Fruit fly (Drosophila melanogaster) whole organism, pupa: ENCODE results near the gene CG13737.
A peak's percentile ranks its signal among the peaks of the same experiment; 100 is the strongest.

Source experiments
- CG10348 ChIP-seq: fragments of 200-800 bp; sonication (Bioruptor generic); IDR thresholded peaks from 2 replicates; pipeline ENCODE4 v1.3.6; 2022; ENCODE audit warnings: missing biosample characterization, missing genetic modification characterization
- CG12605 ChIP-seq: fragments of 200-800 bp; sonication (Bioruptor generic); IDR thresholded peaks from 2 replicates; pipeline ENCODE4 v1.3.6; 2022; ENCODE audit warnings: missing biosample characterization, missing genetic modification characterization
- CG13204 ChIP-seq: fragments of 200-800 bp; sonication (Bioruptor generic); optimal IDR thresholded peaks from 2 replicates; lab custom pipeline; 2018; ENCODE audit warnings: missing biosample characterization, mild to moderate bottlenecking, missing genetic modification characterization, moderate library complexity
- CG14655 ChIP-seq: fragments of 200-800 bp; sonication (Bioruptor generic); optimal IDR thresholded peaks from 3 replicates; lab custom pipeline; 2017; ENCODE audit warnings: mild to moderate bottlenecking, missing biosample characterization, missing genetic modification reagents, missing genetic modification characterization
- CG15710 ChIP-seq: fragments of 200-800 bp; sonication (Bioruptor generic); optimal IDR thresholded peaks from 2 replicates; lab custom pipeline; 2018; ENCODE audit warnings: missing biosample characterization, mild to moderate bottlenecking, missing genetic modification characterization, moderate library complexity
- CG17806 ChIP-seq: fragments of 200-800 bp; sonication (Bioruptor generic); optimal IDR thresholded peaks from 2 replicates; lab custom pipeline; 2018; ENCODE audit warnings: missing biosample characterization, mild to moderate bottlenecking, missing genetic modification characterization, moderate library complexity
- CG32121 ChIP-seq: fragments of 200-800 bp; sonication (Bioruptor generic); IDR thresholded peaks from 2 replicates; pipeline ENCODE4 v1.3.6; 2022; ENCODE audit warnings: missing biosample characterization, missing genetic modification characterization
- CG34367 ChIP-seq: fragments of 200-800 bp; sonication (Bioruptor generic); optimal IDR thresholded peaks from 2 replicates; lab custom pipeline; 2018; ENCODE audit warnings: missing biosample characterization, mild to moderate bottlenecking, missing genetic modification characterization
- CG4496 ChIP-seq: fragments of 200-800 bp; sonication (Bioruptor generic); IDR thresholded peaks from 3 replicates; pipeline ENCODE4 v1.3.6; 2022; ENCODE audit warnings: missing biosample characterization, missing genetic modification characterization
- CG8159 ChIP-seq: fragments of 200-800 bp; sonication (Bioruptor generic); optimal IDR thresholded peaks from 3 replicates; lab custom pipeline; 2018; ENCODE audit warnings: missing biosample characterization, mild to moderate bottlenecking, missing genetic modification characterization, moderate library complexity
- CG8301 ChIP-seq: fragments of 200-800 bp; sonication (Bioruptor generic); optimal IDR thresholded peaks from 2 replicates; lab custom pipeline; 2018; ENCODE audit warnings: missing biosample characterization, mild to moderate bottlenecking, missing genetic modification characterization
- CG9948 ChIP-seq: fragments of 200-800 bp; sonication (Bioruptor generic); optimal IDR thresholded peaks from 2 replicates; lab custom pipeline; 2018; ENCODE audit warnings: missing biosample characterization, mild to moderate bottlenecking, missing genetic modification characterization, moderate library complexity
- D1 ChIP-seq: fragments of 200-800 bp; sonication (Bioruptor generic); optimal IDR thresholded peaks from 2 replicates; lab custom pipeline; 2018; ENCODE audit warnings: missing biosample characterization, mild to moderate bottlenecking, missing genetic modification characterization, moderate library complexity
- EcR ChIP-seq: fragments of 200-800 bp; sonication (Bioruptor generic); optimal IDR thresholded peaks from 3 replicates; lab custom pipeline; 2019; ENCODE audit warnings: missing biosample characterization, missing genetic modification characterization, mild to moderate bottlenecking, moderate library complexity, missing genetic modification reagents
- Pif1A ChIP-seq: fragments of 200-800 bp; sonication (Bioruptor generic); optimal IDR thresholded peaks from 3 replicates; lab custom pipeline; 2016; ENCODE audit warnings: missing biosample characterization, missing genetic modification characterization
- Pif1B ChIP-seq: fragments of 200-800 bp; sonication (Bioruptor generic); optimal IDR thresholded peaks from 3 replicates; lab custom pipeline; 2016; ENCODE audit warnings: missing biosample characterization, missing genetic modification characterization
- Snoo ChIP-seq: fragments of 200-800 bp; sonication (Bioruptor generic); optimal IDR thresholded peaks from 3 replicates; lab custom pipeline; 2017; ENCODE audit warnings: missing biosample characterization, mild to moderate bottlenecking, missing genetic modification characterization, inconsistent platforms
- fd96Ca ChIP-seq: fragments of 200-800 bp; sonication (Bioruptor generic); IDR thresholded peaks from 3 replicates; pipeline ENCODE4 v1.3.6; 2022; ENCODE audit warnings: missing biosample characterization, missing genetic modification characterization
- gl ChIP-seq: fragments of 200-800 bp; sonication (Bioruptor generic); optimal IDR thresholded peaks from 2 replicates; lab custom pipeline; 2018; ENCODE audit warnings: missing biosample characterization, mild to moderate bottlenecking, missing genetic modification characterization
- rn ChIP-seq: fragments of 200-800 bp; sonication (Bioruptor generic); IDR thresholded peaks from 2 replicates; pipeline ENCODE4 v1.3.6; 2022; ENCODE audit warnings: missing biosample characterization, missing genetic modification characterization

CG13737 gene

dm6 chr3L:13884460-13885056 lies 5.8 kb downstream of the CG13737 start:
- TF ChIP-seq CG8159 (tag; lab: Kevin White, UChicago), result no peak
- TF ChIP-seq gl, result no peak
- TF ChIP-seq Pif1B (GFP tag; lab: Kevin White, UChicago), result no peak
- TF ChIP-seq CG15710 (tag; lab: Kevin White, UChicago), result no peak
- no peak for TF ChIP-seq CG13204 (GFP tag; lab: Kevin White, UChicago)
- TF ChIP-seq Pif1A, result no peak
- no peak for TF ChIP-seq CG9948 (tag; lab: Kevin White, UChicago)
- no peak for TF ChIP-seq CG32121
- TF ChIP-seq D1 (tag; lab: Kevin White, UChicago), result no peak
- TF ChIP-seq Snoo, result no peak
- TF ChIP-seq, all 21 proteins: peak for 0

- TF ChIP-seq CG8301 (tag; lab: Kevin White, UChicago), result no peak
- TF ChIP-seq gl, result no peak
- TF ChIP-seq CG12605 (GFP tag; lab: Robert Waterston, UW), result no peak
- TF ChIP-seq rn (GFP tag; lab: Robert Waterston, UW), result no peak
- no peak for TF ChIP-seq CG8159 (tag; lab: Kevin White, UChicago)
- TF ChIP-seq CG10348 (GFP tag; lab: Robert Waterston, UW), result no peak
- TF ChIP-seq D1 (tag; lab: Kevin White, UChicago), result no peak
- no peak for TF ChIP-seq CG9948 (tag; lab: Kevin White, UChicago)
- TF ChIP-seq Pif1B (GFP tag; lab: Kevin White, UChicago), result no peak
- TF ChIP-seq EcR (GFP tag; lab: Kevin White, UChicago), result no peak
- no peak for TF ChIP-seq CG14655 (GFP tag; lab: Kevin White, UChicago)
- TF ChIP-seq CG34367 (tag; lab: Kevin White, UChicago), result no peak
- no peak for TF ChIP-seq CG13204 (GFP tag; lab: Kevin White, UChicago)
- TF ChIP-seq Pif1A, result no peak
- TF ChIP-seq CG4496 (GFP tag; lab: Robert Waterston, UW), result no peak
- no peak for TF ChIP-seq CG15710 (tag; lab: Kevin White, UChicago)
- TF ChIP-seq Snoo, result no peak
- no peak for TF ChIP-seq CG32121
- no peak for TF ChIP-seq CG17806 (tag; lab: Kevin White, UChicago)
These were observed 8.3 kb downstream of the CG13737 start for dm6 chr3L:13887092-13887491.

dm6 chr3L:13900635-13901034 lies 21.8 kb downstream of the CG13737 start:
- TF ChIP-seq CG4496 (GFP tag; lab: Robert Waterston, UW), result peak; percentile 48; the same call in 1 of the 3 replicates
- no peak for TF ChIP-seq CG14655 (GFP tag; lab: Kevin White, UChicago)

dm6 chr3L:13903186-13904020 lies 24.6 kb downstream of the CG13737 start, which contains the start of gene dysc:
TSS of gene dysc (minus strand) at chr3L:13903236.
- TF ChIP-seq CG9948 (tag; lab: Kevin White, UChicago), result peak; percentile 2
- TF ChIP-seq CG15710 (tag; lab: Kevin White, UChicago), result peak; percentile 21
- no peak for TF ChIP-seq CG34367 (tag; lab: Kevin White, UChicago)
- TF ChIP-seq CG12605 (GFP tag; lab: Robert Waterston, UW), result no peak
- TF ChIP-seq CG8159 (tag; lab: Kevin White, UChicago), result peak; percentile 53

- TF ChIP-seq CG8301 (tag; lab: Kevin White, UChicago) (no peak), CG17806 (tag; lab: Kevin White, UChicago) (no peak), CG8159 (tag; lab: Kevin White, UChicago) (peak; percentile 34), CG10348 (GFP tag; lab: Robert Waterston, UW) (no peak), CG14655 (GFP tag; lab: Kevin White, UChicago) (peak; percentile 12), CG12605 (GFP tag; lab: Robert Waterston, UW) (no peak), CG9948 (tag; lab: Kevin White, UChicago) (peak; percentile 27), Pif1B (GFP tag; lab: Kevin White, UChicago) (no peak)
These were observed 25.2 kb downstream of the CG13737 start for dm6 chr3L:13904021-13904325.

dm6 chr3L:13904426-13904825 lies 25.6 kb downstream of the CG13737 start:
- no peak for TF ChIP-seq rn (GFP tag; lab: Robert Waterston, UW)
- no peak for TF ChIP-seq CG12605 (GFP tag; lab: Robert Waterston, UW)
- no peak for TF ChIP-seq EcR (GFP tag; lab: Kevin White, UChicago)
- TF ChIP-seq CG34367 (tag; lab: Kevin White, UChicago), result no peak
- TF ChIP-seq CG9948 (tag; lab: Kevin White, UChicago), result no peak
- TF ChIP-seq Snoo, result no peak
- no peak for TF ChIP-seq CG13204 (GFP tag; lab: Kevin White, UChicago)
- no peak for TF ChIP-seq CG14655 (GFP tag; lab: Kevin White, UChicago)
- no peak for TF ChIP-seq CG15710 (tag; lab: Kevin White, UChicago)
- TF ChIP-seq CG8159 (tag; lab: Kevin White, UChicago), result no peak
- no peak for TF ChIP-seq CG17806 (tag; lab: Kevin White, UChicago)
- no peak for TF ChIP-seq Pif1B (GFP tag; lab: Kevin White, UChicago)
- no peak for TF ChIP-seq gl
- no peak for TF ChIP-seq CG32121
- no peak for TF ChIP-seq CG8301 (tag; lab: Kevin White, UChicago)
- TF ChIP-seq Pif1A, result no peak
- TF ChIP-seq fd96Ca, result no peak
